Worm (Caenorhabditis elegans): ENCODE data around the gene B0252.8.

DNA sequence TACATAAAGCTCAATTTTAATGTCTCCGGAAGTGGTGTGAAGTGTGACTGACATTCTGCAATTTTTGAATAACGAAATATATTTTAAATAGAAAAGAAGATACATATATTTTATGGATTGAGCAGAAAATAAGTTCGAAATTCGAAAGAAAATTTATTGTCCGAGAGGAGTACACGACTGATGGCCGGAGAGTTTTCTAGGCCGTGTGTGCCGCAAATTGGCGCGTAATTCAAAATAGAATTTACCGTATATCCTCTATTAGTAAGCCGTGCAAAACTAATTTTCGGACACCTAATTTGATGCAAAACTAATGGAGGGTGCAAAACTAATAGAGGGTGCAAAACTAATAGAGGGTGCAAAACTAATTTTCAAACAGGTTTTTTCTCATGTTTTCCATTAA, 2.7 kb upstream of the B0252.8 start, which contains the start of gene cyn-10:
- no peak for TF ChIP-seq elt-3 (tag; optimal IDR thresholded peaks at IDR 0.05)
- TF ChIP-seq drap-1 (GFP tag; optimal IDR thresholded peaks at IDR 0.05) = no peak
- no peak for TF ChIP-seq zip-8 (tag; optimal IDR thresholded peaks at IDR 0.05)
- TF ChIP-seq nhr-12 (tag; optimal IDR thresholded peaks at IDR 0.05) = no peak
- no peak for TF ChIP-seq unc-62 (GFP tag; optimal IDR thresholded peaks at IDR 0.05)
- no peak for TF ChIP-seq pha-4 (tag; optimal IDR thresholded peaks at IDR 0.05)
- TF ChIP-seq flh-1 (GFP tag; optimal IDR thresholded peaks at IDR 0.05) = no peak
- TF ChIP-seq ztf-11 (tag; optimal IDR thresholded peaks at IDR 0.05) = no peak
